Worm (Caenorhabditis elegans) whole organism, L4 larva: Measurements from ENCODE around the gene odr-7.

Source experiments
- F37D6.2 ChIP-seq: sonication (generic microtip); optimal IDR thresholded peaks from 2 replicates; lab custom pipeline; 2016; ENCODE audit warnings: mild to moderate bottlenecking, missing genetic modification characterization, missing compliant biosample characterization
- F44E2.7 ChIP-seq: fragments of 200-800 bp; sonication (Bioruptor generic); IDR thresholded peaks from 2 replicates; pipeline ENCODE4 v2.1.2; 2022; ENCODE audit warnings: missing genetic modification characterization, missing compliant biosample characterization
- F49E8.2 ChIP-seq: sonication (generic microtip); optimal IDR thresholded peaks from 2 replicates; lab custom pipeline; 2016; ENCODE audit warnings: missing compliant biosample characterization, mild to moderate bottlenecking, missing genetic modification characterization, borderline replicate concordance
- T26A8.4 ChIP-seq: fragments of 200-800 bp; sonication (Bioruptor generic); IDR thresholded peaks from 2 replicates; pipeline ENCODE4 v1.3.6; 2022; ENCODE audit warnings: missing genetic modification characterization, missing compliant biosample characterization
- Y75B8A.6 ChIP-seq: fragments of 200-800 bp; sonication (Bioruptor generic); IDR thresholded peaks from 2 replicates; pipeline ENCODE4 v1.3.6; 2022; ENCODE audit warnings: missing genetic modification reagents, missing genetic modification characterization, missing compliant biosample characterization
- ZK337.2 ChIP-seq: fragments of 200-800 bp; sonication (Bioruptor generic); IDR thresholded peaks from 2 replicates; pipeline ENCODE4 v1.3.6; 2022; ENCODE audit warnings: missing genetic modification reagents, missing genetic modification characterization, missing compliant biosample characterization
- ZK546.5 ChIP-seq, 2 experiments: sonication (generic microtip); optimal IDR thresholded peaks; 2 replicates each; lab custom pipeline; 2017; ENCODE audit warnings: missing biosample characterization in 2 of 2, missing genetic modification characterization in 2 of 2
- aha-1 ChIP-seq: fragments of 150-350 bp; peaks from one replicate; lab custom pipeline; 2014; ENCODE audit warnings: missing biosample characterization, missing genetic modification characterization
- ama-1 ChIP-seq: fragments of 150-350 bp; optimal IDR thresholded peaks from 2 replicates; lab custom pipeline; 2014; ENCODE audit warnings: inconsistent platforms, mixed read lengths
- ceh-28 ChIP-seq: fragments of 150-350 bp; optimal IDR thresholded peaks from 2 replicates; lab custom pipeline; 2014; ENCODE audit warnings: missing biosample characterization, missing genetic modification reagents, missing genetic modification characterization
- ceh-44 ChIP-seq: fragments of 200-800 bp; sonication (Bioruptor generic); IDR thresholded peaks from 2 replicates; pipeline ENCODE4 v1.3.6; 2022; ENCODE audit warnings: missing genetic modification reagents, missing genetic modification characterization, missing compliant biosample characterization
- ceh-82 ChIP-seq: sonication (generic microtip); optimal IDR thresholded peaks from 2 replicates; lab custom pipeline; 2017; ENCODE audit warnings: missing biosample characterization, missing genetic modification characterization
- daf-8 ChIP-seq: fragments of 200-800 bp; sonication (Bioruptor generic); IDR thresholded peaks from 2 replicates; pipeline ENCODE4 v1.3.6; 2022; ENCODE audit warnings: missing genetic modification characterization, missing compliant biosample characterization
- dmd-6 ChIP-seq: fragments of 200-800 bp; sonication (Bioruptor generic); IDR thresholded peaks from 2 replicates; pipeline ENCODE4 v1.3.6; 2022; ENCODE audit warnings: missing genetic modification reagents, missing genetic modification characterization, missing compliant biosample characterization
- dmd-8 ChIP-seq: fragments of 200-800 bp; sonication (Bioruptor generic); IDR thresholded peaks from 2 replicates; pipeline ENCODE4 v1.3.6; 2022; ENCODE audit warnings: missing genetic modification characterization, missing compliant biosample characterization
- dmd-9 ChIP-seq: fragments of 200-800 bp; sonication (Bioruptor generic); IDR thresholded peaks from 2 replicates; pipeline ENCODE4 v1.3.6; 2022; ENCODE audit warnings: missing genetic modification reagents, missing genetic modification characterization, missing compliant biosample characterization
- dpl-1 ChIP-seq: fragments of 150-350 bp; optimal IDR thresholded peaks from 2 replicates; lab custom pipeline; 2014; ENCODE audit warnings: missing biosample characterization, missing genetic modification reagents, missing genetic modification characterization
- dve-1 ChIP-seq: sonication (generic microtip); optimal IDR thresholded peaks from 2 replicates; lab custom pipeline; 2017; ENCODE audit warnings: antibody characterized with exemption, mild to moderate bottlenecking, missing genetic modification characterization, missing compliant biosample characterization; ENCODE audit not compliant: insufficient read depth
- egl-43 ChIP-seq: fragments of 200-800 bp; sonication (Bioruptor generic); IDR thresholded peaks from 2 replicates; pipeline ENCODE4 v1.3.6; 2022; ENCODE audit warnings: missing genetic modification reagents, missing genetic modification characterization, missing compliant biosample characterization
- fkh-10 ChIP-seq: fragments of 150-350 bp; optimal IDR thresholded peaks from 2 replicates; lab custom pipeline; 2014; ENCODE audit warnings: missing biosample characterization, missing genetic modification reagents, missing genetic modification characterization
- fos-1 ChIP-seq: fragments of 150-350 bp; optimal IDR thresholded peaks from 2 replicates; lab custom pipeline; 2014; ENCODE audit warnings: missing biosample characterization, missing genetic modification characterization
- gei-8 ChIP-seq: fragments of 200-800 bp; sonication (Bioruptor generic); optimal IDR thresholded peaks from 2 replicates; lab custom pipeline; 2018; ENCODE audit warnings: mild to moderate bottlenecking, missing genetic modification characterization, missing compliant biosample characterization
- hif-1 ChIP-seq, 2 experiments: sonication (generic microtip); optimal IDR thresholded peaks; 2 replicates each; lab custom pipeline; 2016 to 2017; ENCODE audit warnings: missing compliant biosample characterization in 2 of 2, missing genetic modification characterization in 2 of 2, missing genetic modification reagents in 2 of 2, missing genotype in 2 of 2, mild to moderate bottlenecking in 1 of 2
- hlh-11 ChIP-seq: fragments of 200-800 bp; sonication (Bioruptor generic); optimal IDR thresholded peaks from 2 replicates; lab custom pipeline; 2018; ENCODE audit warnings: mild to moderate bottlenecking, missing genetic modification characterization, missing compliant biosample characterization
- hlh-30 ChIP-seq: sonication (generic microtip); optimal IDR thresholded peaks from 2 replicates; lab custom pipeline; 2017; ENCODE audit warnings: antibody characterized with exemption, mild to moderate bottlenecking, missing genetic modification characterization, missing compliant biosample characterization; ENCODE audit not compliant: insufficient read depth
- jun-1 ChIP-seq: fragments of 150-350 bp; optimal IDR thresholded peaks from 2 replicates; lab custom pipeline; 2014; ENCODE audit warnings: missing biosample characterization, missing genetic modification reagents, missing genetic modification characterization
- lim-7 ChIP-seq: fragments of 200-800 bp; sonication (Bioruptor generic); IDR thresholded peaks from 2 replicates; pipeline ENCODE4 v1.3.6; 2022; ENCODE audit warnings: missing genetic modification characterization, missing compliant biosample characterization
- lin-13 ChIP-seq: fragments of 150-350 bp; optimal IDR thresholded peaks from 2 replicates; lab custom pipeline; 2014; ENCODE audit warnings: missing biosample characterization, missing genetic modification reagents, missing genetic modification characterization
- lin-15B ChIP-seq: fragments of 150-350 bp; sonication (generic microtip); optimal IDR thresholded peaks from 3 replicates; lab custom pipeline; 2014; ENCODE audit warnings: missing biosample characterization, missing genetic modification characterization
- lsy-2 ChIP-seq, 2 experiments: fragments of 150-350 bp in 1 of 2; sonication (generic microtip) in 1 of 2; optimal IDR thresholded peaks; 2 replicates each; lab custom pipeline; 2014 to 2017; ENCODE audit warnings: missing biosample characterization in 2 of 2, missing genetic modification characterization in 2 of 2
- madf-9 ChIP-seq: fragments of 200-800 bp; sonication (Bioruptor generic); conservative IDR thresholded peaks from 2 replicates; pipeline ENCODE4 v1.3.6; 2022; ENCODE audit warnings: missing genetic modification reagents, missing genetic modification characterization, missing compliant biosample characterization
- mdl-1 ChIP-seq, 2 experiments: fragments of 150-350 bp in 1 of 2; sonication (generic microtip) in 1 of 2; optimal IDR thresholded peaks; 2 replicates each; lab custom pipeline; 2014 to 2017; ENCODE audit warnings: missing biosample characterization in 2 of 2, missing genetic modification characterization in 2 of 2
- mdt-29 ChIP-seq: fragments of 200-800 bp; sonication (Bioruptor generic); IDR thresholded peaks from 2 replicates; pipeline ENCODE4 v1.3.6; 2022; ENCODE audit warnings: missing genetic modification reagents, missing genetic modification characterization, missing compliant biosample characterization
- nhr-111 ChIP-seq: fragments of 200-800 bp; sonication (Bioruptor generic); optimal IDR thresholded peaks from 2 replicates; lab custom pipeline; 2018; ENCODE audit warnings: mild to moderate bottlenecking, missing genetic modification characterization, missing compliant biosample characterization
- nhr-237 ChIP-seq: sonication (generic microtip); optimal IDR thresholded peaks from 2 replicates; lab custom pipeline; 2017; ENCODE audit warnings: missing biosample characterization, missing genetic modification characterization
- nhr-25 ChIP-seq: sonication (generic microtip); optimal IDR thresholded peaks from 2 replicates; lab custom pipeline; 2017; ENCODE audit warnings: missing genetic modification characterization, mild to moderate bottlenecking, missing compliant biosample characterization, antibody characterized with exemption, moderate library complexity, borderline replicate concordance; ENCODE audit not compliant: insufficient read depth
- nhr-76 ChIP-seq: fragments of 150-350 bp; optimal IDR thresholded peaks from 2 replicates; lab custom pipeline; 2014; ENCODE audit warnings: missing biosample characterization, missing genetic modification characterization
- pha-4 ChIP-seq, 2 experiments: fragments of 150-350 bp in 1 of 2; fragments of 200-800 bp in 1 of 2; sonication (Bioruptor generic) in 1 of 2; IDR thresholded peaks in 1 of 2; optimal IDR thresholded peaks in 1 of 2; 2 replicates each; pipeline versions ENCODE4 v1.3.6 to Lab custom; 2014 to 2022; ENCODE audit warnings: missing genetic modification characterization in 2 of 2, missing genetic modification reagents in 2 of 2, missing biosample characterization in 1 of 2, missing compliant biosample characterization in 1 of 2
- pqm-1 ChIP-seq: sonication (generic microtip); optimal IDR thresholded peaks from 2 replicates; lab custom pipeline; 2017; ENCODE audit warnings: missing biosample characterization, missing genetic modification characterization
- spr-1 ChIP-seq: sonication (generic microtip); optimal IDR thresholded peaks from 2 replicates; lab custom pipeline; 2016; ENCODE audit warnings: mild to moderate bottlenecking, missing genetic modification characterization, missing compliant biosample characterization
- spr-3 ChIP-seq: fragments of 200-800 bp; sonication (Bioruptor generic); optimal IDR thresholded peaks from 2 replicates; lab custom pipeline; 2018; ENCODE audit warnings: mild to moderate bottlenecking, missing genetic modification characterization, missing compliant biosample characterization
- tag-97 ChIP-seq: fragments of 200-800 bp; sonication (Bioruptor generic); IDR thresholded peaks from 2 replicates; pipeline ENCODE4 v1.3.6; 2022; ENCODE audit warnings: missing genetic modification characterization, missing compliant biosample characterization
- tra-1 ChIP-seq: fragments of 200-800 bp; sonication (Bioruptor generic); IDR thresholded peaks from 2 replicates; pipeline ENCODE4 v1.3.6; 2022; ENCODE audit warnings: missing genetic modification reagents, missing genetic modification characterization, missing compliant biosample characterization
- unc-130 ChIP-seq: sonication (generic microtip); optimal IDR thresholded peaks from 2 replicates; lab custom pipeline; 2016; ENCODE audit warnings: missing genetic modification reagents, missing genetic modification characterization, missing compliant biosample characterization
- unc-39 ChIP-seq: sonication (generic microtip); optimal IDR thresholded peaks from 2 replicates; lab custom pipeline; 2017; ENCODE audit warnings: missing biosample characterization, missing genetic modification characterization
- unc-62 ChIP-seq, 3 experiments: fragments of 150-350 bp in 1 of 3; sonication (generic microtip); optimal IDR thresholded peaks in 2 of 3; peaks in 1 of 3; 1 replicate in 1 of 3; 2 replicates in 2 of 3; lab custom pipeline; 2014 to 2017; ENCODE audit warnings: missing biosample characterization in 3 of 3, missing genetic modification characterization in 3 of 3, missing genetic modification reagents in 3 of 3, missing genotype in 1 of 3
- zfp-3 ChIP-seq: fragments of 200-800 bp; sonication (Bioruptor generic); conservative IDR thresholded peaks from 2 replicates; pipeline ENCODE4 v1.3.6; 2022; ENCODE audit warnings: missing genetic modification reagents, missing genetic modification characterization, missing compliant biosample characterization
- zip-11 ChIP-seq: fragments of 200-800 bp; sonication (Bioruptor generic); IDR thresholded peaks from 2 replicates; pipeline ENCODE4 v1.3.6; 2022; ENCODE audit warnings: missing genetic modification characterization, missing compliant biosample characterization
- zip-2 ChIP-seq: fragments of 150-350 bp; optimal IDR thresholded peaks from 2 replicates; lab custom pipeline; 2014; ENCODE audit warnings: missing biosample characterization, missing genetic modification characterization
- ztf-7 ChIP-seq: fragments of 150-350 bp; optimal IDR thresholded peaks from 2 replicates; lab custom pipeline; 2014; ENCODE audit warnings: missing biosample characterization, missing genetic modification characterization

Gene odr-7

DNA sequence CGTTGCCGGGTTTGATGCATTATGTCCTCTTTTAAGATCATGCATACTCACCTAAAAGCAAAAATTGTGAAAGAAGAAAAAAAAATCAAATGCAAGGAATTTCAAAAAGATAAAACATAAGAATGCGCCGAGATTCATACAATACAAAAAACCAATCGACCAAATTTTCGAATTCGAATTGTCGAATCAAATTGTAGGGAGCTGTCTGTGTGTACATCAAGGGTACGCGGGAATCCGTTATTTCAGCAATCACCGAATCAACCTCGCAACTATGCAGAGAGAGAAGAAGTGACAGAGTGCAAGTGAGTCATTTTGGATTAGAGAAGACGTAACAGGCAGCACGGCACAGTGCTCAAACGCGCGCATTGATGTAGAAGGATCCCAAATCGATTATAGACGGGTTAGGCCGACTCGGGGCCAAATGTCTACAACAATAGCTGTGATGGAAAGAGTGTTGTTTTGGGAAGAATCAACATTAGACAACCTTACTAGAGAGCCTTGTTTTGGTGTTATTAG is 41.9 kb upstream of the odr-7 start, which contains the start of gene sdz-19 (continued):
- TF ChIP-seq lim-7 (GFP tag; lab: Robert Waterston, UW) (no peak; the same call in 1 of the 2 replicates), tag-97 (GFP tag; lab: Robert Waterston, UW) (no peak), zip-2 (no peak), tra-1 (GFP tag; lab: Robert Waterston, UW) (0 out of 2 replicates have a peak, but pooled peaks have one; percentile 11), ceh-44 (no peak), ama-1 (no peak), egl-43 (GFP tag; lab: Robert Waterston, UW) (no peak), pha-4 (GFP tag; IDR thresholded peaks at IDR 0.05; lab: Robert Waterston, UW) (no peak), pha-4 (tag; optimal IDR thresholded peaks at IDR 0.05; lab: Kevin White, UChicago) (no peak), hlh-11 (tag; lab: Kevin White, UChicago) (no peak), daf-8 (GFP tag; lab: Robert Waterston, UW) (no peak), ztf-7 (tag; lab: Kevin White, UChicago) (no peak), lin-13 (no peak), madf-9 (GFP tag; lab: Robert Waterston, UW) (no peak), unc-39 (tag; lab: Kevin White, UChicago) (no peak), dmd-8 (GFP tag; lab: Robert Waterston, UW) (no peak), fos-1 (tag; lab: Kevin White, UChicago) (no peak), mdt-29 (GFP tag; lab: Robert Waterston, UW) (no peak), spr-1 (no peak), lin-15B (tag; lab: Kevin White, UChicago) (no peak), ceh-82 (tag; lab: Kevin White, UChicago) (no peak), unc-62 (GFP tag; optimal IDR thresholded peaks at IDR 0.05 in 1 of 2; lab: Kevin White, UChicago) (peak in 1 of 2 experiments; percentile 68), unc-62 (tag; optimal IDR thresholded peaks at IDR 0.05; lab: Kevin White, UChicago) (no peak), zfp-3 (GFP tag; lab: Robert Waterston, UW) (0 out of 2 replicates have a peak, but pooled peaks have one; percentile 27), dpl-1 (GFP tag; lab: Kevin White, UChicago) (no peak), nhr-111 (no peak), lsy-2 (tag; optimal IDR thresholded peaks at IDR 0.05; lab: Kevin White, UChicago) (no peak), dmd-9 (GFP tag; lab: Robert Waterston, UW) (no peak), F37D6.2 (tag; lab: Kevin White, UChicago) (no peak), F49E8.2 (no peak), Y75B8A.6 (GFP tag; lab: Robert Waterston, UW) (no peak), nhr-237 (tag; lab: Kevin White, UChicago) (no peak), spr-3 (GFP tag; lab: Kevin White, UChicago) (no peak), zip-11 (no peak), dmd-6 (GFP tag; lab: Robert Waterston, UW) (0 out of 2 replicates have a peak, but pooled peaks have one; percentile 10), F44E2.7 (no peak), mdl-1 (tag; optimal IDR thresholded peaks at IDR 0.05; lab: Kevin White, UChicago) (no peak), ceh-28 (tag; lab: Kevin White, UChicago) (no peak), ZK546.5 (tag; optimal IDR thresholded peaks at IDR 0.05; lab: Kevin White, UChicago) (no peak), dve-1 (no peak)

DNA sequence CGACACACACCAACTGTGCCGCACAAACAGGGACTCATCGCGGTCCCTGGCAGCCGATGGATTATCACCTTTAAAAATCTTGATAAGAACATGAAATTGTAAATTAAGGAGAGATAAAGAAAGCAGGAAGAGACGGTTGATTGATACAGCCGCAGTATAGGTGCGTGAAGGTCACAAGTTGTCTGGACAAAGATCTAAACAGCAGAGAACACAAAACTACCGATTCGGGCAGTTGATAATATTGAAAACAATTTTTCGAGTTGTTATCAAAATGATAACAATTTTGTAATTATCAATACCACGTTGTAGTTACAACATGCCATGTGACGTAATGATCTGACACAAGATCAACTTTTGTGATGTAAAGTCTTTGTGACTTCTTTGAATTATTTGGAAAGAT is 39.3 kb upstream of the odr-7 start:
- TF ChIP-seq hlh-30 (peak; percentile 93), hif-1 (tag; optimal IDR thresholded peaks at IDR 0.05; lab: Kevin White, UChicago) (peak in 1 of 2 experiments; percentile 41), gei-8 (GFP tag; lab: Kevin White, UChicago) (peak; percentile 77), ztf-7 (tag; lab: Kevin White, UChicago) (peak; percentile 86), dmd-8 (GFP tag; lab: Robert Waterston, UW) (no peak), aha-1 (tag; lab: Kevin White, UChicago) (peak; percentile 94), jun-1 (tag; lab: Kevin White, UChicago) (peak; percentile 24), fkh-10 (GFP tag; lab: Kevin White, UChicago) (no peak), unc-130 (GFP tag; lab: Kevin White, UChicago) (no peak), nhr-76 (tag; lab: Kevin White, UChicago) (peak; percentile 18), pqm-1 (tag; lab: Kevin White, UChicago) (peak; percentile 63), ZK337.2 (GFP tag; lab: Robert Waterston, UW) (no peak), nhr-25 (tag; lab: Kevin White, UChicago) (peak; percentile 89), F37D6.2 (tag; lab: Kevin White, UChicago) (no peak), mdl-1 (tag; optimal IDR thresholded peaks at IDR 0.05; lab: Kevin White, UChicago) (peak in 1 of 2 experiments; percentile 91), T26A8.4 (peak; percentile 62; the same call in 1 of the 2 replicates), dmd-9 (GFP tag; lab: Robert Waterston, UW) (no peak)
